Fruit fly (Drosophila melanogaster) whole organism, adult: Measurements from ENCODE around the gene dob.

Experiments used
- CG11617 ChIP-seq: fragments of 200-800 bp; sonication (Bioruptor generic); optimal IDR thresholded peaks from 2 replicates; lab custom pipeline; 2017; ENCODE audit warnings: mild to moderate bottlenecking, missing biosample characterization, missing genetic modification reagents, missing genetic modification characterization
- CG12768 ChIP-seq: fragments of 200-800 bp; sonication (Bioruptor generic); optimal IDR thresholded peaks from 2 replicates; lab custom pipeline; 2017; ENCODE audit warnings: missing biosample characterization, missing genetic modification characterization, mild to moderate bottlenecking, moderate library complexity, missing genetic modification reagents
- CG14711 ChIP-seq: fragments of 200-800 bp; sonication (Bioruptor generic); optimal IDR thresholded peaks from 2 replicates; lab custom pipeline; 2018; ENCODE audit warnings: missing biosample characterization, mild to moderate bottlenecking, missing genetic modification characterization, moderate library complexity
- CG1620 ChIP-seq: fragments of 200-800 bp; sonication (Bioruptor generic); optimal IDR thresholded peaks from 2 replicates; lab custom pipeline; 2016; ENCODE audit warnings: missing biosample characterization, missing genetic modification characterization
- CG33017 ChIP-seq: fragments of 200-800 bp; sonication (Bioruptor generic); optimal IDR thresholded peaks from 2 replicates; lab custom pipeline; 2018; ENCODE audit warnings: missing biosample characterization, mild to moderate bottlenecking, missing genetic modification characterization, moderate library complexity
- CG5204 ChIP-seq: fragments of 200-800 bp; sonication (Bioruptor generic); optimal IDR thresholded peaks from 2 replicates; lab custom pipeline; 2016; ENCODE audit warnings: missing biosample characterization, missing genetic modification characterization
- CG7045 ChIP-seq: fragments of 200-800 bp; sonication (Bioruptor generic); optimal IDR thresholded peaks from 2 replicates; lab custom pipeline; 2017; ENCODE audit warnings: missing biosample characterization, mild to moderate bottlenecking, missing genetic modification characterization
- CG7101 ChIP-seq: fragments of 200-800 bp; sonication (Bioruptor generic); optimal IDR thresholded peaks from 2 replicates; lab custom pipeline; 2018; ENCODE audit warnings: missing biosample characterization, mild to moderate bottlenecking, missing genetic modification characterization, moderate library complexity
- Clk ChIP-seq: fragments of 200-800 bp; sonication (Bioruptor generic); optimal IDR thresholded peaks from 2 replicates; lab custom pipeline; 2017; ENCODE audit warnings: missing biosample characterization, missing genetic modification characterization
- Crg-1 ChIP-seq: fragments of 200-800 bp; sonication (Bioruptor generic); optimal IDR thresholded peaks from 2 replicates; lab custom pipeline; 2016; ENCODE audit warnings: missing biosample characterization, missing genetic modification characterization
- Hr96 ChIP-seq: fragments of 200-800 bp; sonication (Bioruptor generic); optimal IDR thresholded peaks from 2 replicates; lab custom pipeline; 2016; ENCODE audit warnings: missing biosample characterization, missing genetic modification characterization
- Mnt ChIP-seq: fragments of 200-800 bp; sonication (Bioruptor generic); optimal IDR thresholded peaks from 2 replicates; lab custom pipeline; 2016; ENCODE audit warnings: missing biosample characterization, mild to moderate bottlenecking, missing genetic modification characterization
- bab1 ChIP-seq: fragments of 200-800 bp; sonication (Bioruptor generic); optimal IDR thresholded peaks from 3 replicates; lab custom pipeline; 2019; ENCODE audit warnings: missing biosample characterization, mild to moderate bottlenecking, missing genetic modification characterization, moderate library complexity
- cic ChIP-seq: fragments of 200-800 bp; sonication (Bioruptor generic); optimal IDR thresholded peaks from 2 replicates; lab custom pipeline; 2017; ENCODE audit warnings: missing biosample characterization, mild to moderate bottlenecking, missing genetic modification characterization, moderate library complexity
- cnc ChIP-seq, 2 experiments: fragments of >200 bp; optimal IDR thresholded peaks; 2 replicates each; lab custom pipeline; 2017
- kay ChIP-seq: fragments of 200-800 bp; sonication (Bioruptor generic); peaks from one replicate; lab custom pipeline; 2016; ENCODE audit warnings: missing biosample characterization, missing genetic modification characterization, borderline replicate concordance
- ovo ChIP-seq: fragments of 200-800 bp; sonication (Bioruptor generic); optimal IDR thresholded peaks from 2 replicates; lab custom pipeline; 2016; ENCODE audit warnings: missing biosample characterization, missing genetic modification characterization
- pad ChIP-seq: fragments of 200-800 bp; sonication (Bioruptor generic); optimal IDR thresholded peaks from 3 replicates; lab custom pipeline; 2017; ENCODE audit warnings: missing biosample characterization, missing genetic modification characterization, mild to moderate bottlenecking, moderate library complexity, missing genetic modification reagents
- tj ChIP-seq: fragments of 200-800 bp; sonication (Bioruptor generic); optimal IDR thresholded peaks from 3 replicates; lab custom pipeline; 2017; ENCODE audit warnings: missing biosample characterization, mild to moderate bottlenecking, missing genetic modification characterization, moderate library complexity
- toe ChIP-seq: fragments of 200-800 bp; sonication (Bioruptor generic); optimal IDR thresholded peaks from 2 replicates; lab custom pipeline; 2016; ENCODE audit warnings: missing biosample characterization, missing genetic modification characterization

dob gene

DNA sequence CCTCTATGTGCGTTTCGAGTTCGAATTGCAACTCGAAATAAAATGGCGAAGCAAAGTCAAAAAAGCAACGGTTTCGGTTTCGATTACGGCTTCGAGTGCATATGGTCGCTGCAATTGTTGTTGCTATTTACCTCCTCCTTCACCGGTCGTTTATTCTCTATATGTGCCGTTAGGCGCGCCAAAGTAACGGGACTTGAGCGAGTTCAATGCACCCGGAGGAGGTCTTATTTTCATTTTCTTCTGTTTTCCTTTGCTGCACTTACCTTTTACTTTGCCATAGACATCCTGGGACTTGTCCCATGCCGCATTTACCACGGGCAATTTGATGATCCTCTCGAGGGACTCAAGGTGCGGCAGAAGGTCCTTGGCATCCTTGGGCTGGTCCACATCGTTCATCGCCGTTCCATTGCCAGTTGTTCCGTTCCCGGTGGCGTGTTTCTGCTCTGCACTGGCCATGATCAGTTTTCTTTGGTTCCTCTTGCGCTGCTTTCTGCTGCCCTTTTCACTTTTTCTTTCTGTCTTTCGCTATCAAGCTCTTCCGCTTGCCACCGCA, 8.8 kb downstream of the dob start:
- TF ChIP-seq Clk (GFP tag; lab: Kevin White, UChicago) (no peak), CG14711 (tag; lab: Kevin White, UChicago) (no peak), CG7045 (no peak), cnc (optimal IDR thresholded peaks at IDR 0.05; lab: Kevin White, UChicago) (no peak), CG33017 (tag; lab: Kevin White, UChicago) (no peak), Hr96 (GFP tag; lab: Kevin White, UChicago) (no peak), pad (GFP tag; lab: Kevin White, UChicago) (peak; percentile 89), CG5204 (no peak), bab1 (GFP tag; lab: Kevin White, UChicago) (peak; percentile 69), tj (GFP tag; lab: Kevin White, UChicago) (peak; percentile 96), toe (GFP tag; lab: Kevin White, UChicago) (no peak), CG11617 (GFP tag; lab: Kevin White, UChicago) (no peak), ovo (peak; percentile 100), kay (GFP tag; lab: Kevin White, UChicago) (no peak), Mnt (GFP tag; lab: Kevin White, UChicago) (no peak), CG12768 (GFP tag; lab: Kevin White, UChicago) (no peak)

DNA sequence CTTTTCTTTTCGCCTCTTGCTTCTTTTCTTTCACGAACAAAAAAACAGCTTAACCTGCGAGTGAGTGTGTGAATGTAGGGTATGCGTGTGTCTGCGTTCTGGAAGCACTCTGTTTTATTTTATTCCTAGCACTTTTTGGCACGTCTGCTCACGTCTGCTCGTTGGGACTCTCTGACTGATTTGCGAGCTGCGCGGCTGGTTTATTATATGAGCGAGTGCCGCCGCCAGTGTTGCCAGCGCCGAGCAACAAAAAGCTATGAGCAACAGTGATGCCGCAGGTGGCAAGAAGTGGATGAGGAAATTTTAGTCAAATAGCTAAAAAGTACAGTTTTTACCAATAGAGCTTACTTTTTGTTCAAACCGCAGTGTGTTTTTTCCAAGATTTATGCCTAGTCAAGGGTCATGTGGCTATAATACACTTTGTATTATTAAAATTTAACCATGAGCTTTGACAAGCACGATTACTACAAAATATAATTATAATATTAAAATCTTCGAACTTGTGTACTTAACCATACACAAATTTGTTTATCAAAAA, 9.3 kb downstream of the dob start, which contains the start of gene Lsd-2:
Lsd-2 (minus strand) TSS at position 183 of the 538 bp plus-strand sequence.
- TF ChIP-seq CG33017 (tag; lab: Kevin White, UChicago) = no peak
- peak; percentile 10 for TF ChIP-seq Crg-1
- peak; percentile 44 for TF ChIP-seq CG5204
- peak; percentile 69 for TF ChIP-seq bab1 (GFP tag; lab: Kevin White, UChicago)
- TF ChIP-seq cic (GFP tag; lab: Kevin White, UChicago) = no peak
- TF ChIP-seq tj (GFP tag; lab: Kevin White, UChicago) = no peak
- TF ChIP-seq CG7045 = no peak
- TF ChIP-seq CG14711 (tag; lab: Kevin White, UChicago) = peak; percentile 66
- TF ChIP-seq Hr96 (GFP tag; lab: Kevin White, UChicago) = peak; percentile 55
- peak; percentile 29 for TF ChIP-seq toe (GFP tag; lab: Kevin White, UChicago)
- TF ChIP-seq Clk (GFP tag; lab: Kevin White, UChicago) = no peak
- TF ChIP-seq kay (GFP tag; lab: Kevin White, UChicago) = peak; percentile 78
- peak; percentile 79 for TF ChIP-seq Mnt (GFP tag; lab: Kevin White, UChicago)
- peak; percentile 15 for TF ChIP-seq CG12768 (GFP tag; lab: Kevin White, UChicago)
- TF ChIP-seq CG1620 (GFP tag; lab: Kevin White, UChicago) = peak; percentile 79
- TF ChIP-seq CG7101 = peak; percentile 33
- peak; percentile 56 for TF ChIP-seq CG11617 (GFP tag; lab: Kevin White, UChicago)

DNA sequence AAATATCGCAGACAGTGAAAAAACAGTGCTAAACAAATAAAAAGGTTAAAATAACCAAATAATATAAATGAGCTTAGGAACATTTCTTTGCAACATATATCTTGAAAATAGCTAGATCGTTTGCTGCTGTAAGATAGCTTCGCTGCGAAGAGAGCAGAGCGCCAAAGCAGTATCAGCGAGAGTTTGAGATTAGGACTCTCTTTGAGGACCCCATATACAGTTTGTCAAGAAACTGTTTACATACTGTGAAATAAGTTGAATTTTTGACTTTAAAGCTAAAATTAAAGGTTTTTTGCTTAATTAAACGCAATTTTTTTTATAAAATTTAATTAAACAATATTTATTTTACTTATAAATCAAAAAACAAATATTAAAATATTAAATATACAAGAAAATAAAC, 9.8 kb downstream of the dob start:
- no peak for TF ChIP-seq ovo
- TF ChIP-seq Clk (GFP tag; lab: Kevin White, UChicago) = no peak
- TF ChIP-seq toe (GFP tag; lab: Kevin White, UChicago) = no peak
- no peak for TF ChIP-seq Crg-1
- TF ChIP-seq Hr96 (GFP tag; lab: Kevin White, UChicago) = no peak
- TF ChIP-seq CG7045 = no peak
- no peak for TF ChIP-seq CG33017 (tag; lab: Kevin White, UChicago)
- no peak for TF ChIP-seq CG11617 (GFP tag; lab: Kevin White, UChicago)
- no peak for TF ChIP-seq CG14711 (tag; lab: Kevin White, UChicago)
- TF ChIP-seq CG7101 = no peak
- TF ChIP-seq bab1 (GFP tag; lab: Kevin White, UChicago) = no peak
- no peak for TF ChIP-seq cic (GFP tag; lab: Kevin White, UChicago)
- TF ChIP-seq CG12768 (GFP tag; lab: Kevin White, UChicago) = no peak
- no peak for TF ChIP-seq tj (GFP tag; lab: Kevin White, UChicago)
- TF ChIP-seq pad (GFP tag; lab: Kevin White, UChicago) = no peak

DNA sequence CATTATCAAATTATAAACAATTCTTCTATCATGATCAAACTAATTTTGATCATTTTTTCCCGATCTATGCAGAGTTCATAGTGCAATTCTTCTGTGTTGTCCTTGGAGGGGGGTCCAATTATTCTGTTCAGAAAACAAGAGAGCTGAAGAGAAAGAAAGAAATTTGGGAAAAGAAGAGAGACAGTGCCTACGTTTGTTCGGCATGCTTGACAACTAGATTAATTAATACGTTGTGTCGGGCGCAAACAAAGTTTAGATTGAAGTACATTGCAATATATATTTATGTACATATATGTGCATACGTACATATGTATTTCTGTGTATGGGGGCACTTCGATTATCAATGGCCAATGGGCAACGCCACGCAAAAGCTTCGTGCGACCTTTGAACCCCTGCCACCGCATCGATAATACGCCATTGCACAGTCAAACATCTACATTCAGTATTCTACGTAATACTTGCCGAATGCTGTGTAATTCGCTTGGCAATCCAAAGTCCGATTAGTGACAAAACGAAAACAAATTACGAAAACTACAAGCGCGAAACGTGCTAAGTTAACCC, 10.8 kb downstream of the dob start:
- TF ChIP-seq pad (GFP tag; lab: Kevin White, UChicago) = no peak
- peak; percentile 3 for TF ChIP-seq Mnt (GFP tag; lab: Kevin White, UChicago)
- no peak for TF ChIP-seq Clk (GFP tag; lab: Kevin White, UChicago)
- TF ChIP-seq CG14711 (tag; lab: Kevin White, UChicago) = no peak
- TF ChIP-seq bab1 (GFP tag; lab: Kevin White, UChicago) = no peak
- TF ChIP-seq Crg-1 = no peak
- no peak for TF ChIP-seq CG33017 (tag; lab: Kevin White, UChicago)
- no peak for TF ChIP-seq kay (GFP tag; lab: Kevin White, UChicago)
- TF ChIP-seq CG7045 = no peak
- peak; percentile 48 for TF ChIP-seq CG12768 (GFP tag; lab: Kevin White, UChicago)
- TF ChIP-seq CG5204 = no peak
- no peak for TF ChIP-seq ovo
- peak; percentile 40 for TF ChIP-seq Hr96 (GFP tag; lab: Kevin White, UChicago)
- no peak for TF ChIP-seq cnc (optimal IDR thresholded peaks at IDR 0.05; lab: Kevin White, UChicago)
- TF ChIP-seq CG11617 (GFP tag; lab: Kevin White, UChicago) = no peak
- peak; percentile 45 for TF ChIP-seq tj (GFP tag; lab: Kevin White, UChicago)
- no peak for TF ChIP-seq CG7101
- no peak for TF ChIP-seq CG1620 (GFP tag; lab: Kevin White, UChicago)
- TF ChIP-seq toe (GFP tag; lab: Kevin White, UChicago) = no peak
- TF ChIP-seq cic (GFP tag; lab: Kevin White, UChicago) = peak; percentile 40

DNA sequence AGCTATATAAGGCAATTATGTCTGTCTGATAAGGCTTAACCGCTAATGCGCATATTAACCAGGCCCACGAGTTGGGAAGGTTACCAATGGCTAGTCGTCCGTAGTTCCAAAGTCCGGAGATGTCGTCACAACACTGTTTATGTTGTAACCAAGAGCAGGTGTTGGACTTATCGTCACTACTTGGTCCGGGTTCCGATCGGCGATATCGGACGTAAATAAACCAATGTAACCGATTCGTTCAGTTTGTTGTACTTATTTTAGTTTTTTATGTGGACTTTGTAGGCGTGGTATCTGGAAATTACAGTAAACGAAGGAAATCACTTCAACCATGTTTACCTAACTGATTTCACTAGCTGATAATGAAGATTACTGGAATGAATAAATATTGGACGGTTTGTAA, 11.6 kb downstream of the dob start:
- no peak for TF ChIP-seq CG11617 (GFP tag; lab: Kevin White, UChicago)
- peak; percentile 28 for TF ChIP-seq CG7101
- no peak for TF ChIP-seq pad (GFP tag; lab: Kevin White, UChicago)
- TF ChIP-seq Mnt (GFP tag; lab: Kevin White, UChicago) = no peak
- peak; percentile 8 for TF ChIP-seq Hr96 (GFP tag; lab: Kevin White, UChicago)
- TF ChIP-seq CG12768 (GFP tag; lab: Kevin White, UChicago) = no peak
- TF ChIP-seq kay (GFP tag; lab: Kevin White, UChicago) = peak; percentile 73
- TF ChIP-seq cic (GFP tag; lab: Kevin White, UChicago) = peak; percentile 79
- peak; percentile 56 for TF ChIP-seq Crg-1
- no peak for TF ChIP-seq toe (GFP tag; lab: Kevin White, UChicago)
- TF ChIP-seq CG14711 (tag; lab: Kevin White, UChicago) = peak; percentile 14
- TF ChIP-seq CG5204 = no peak
- TF ChIP-seq Clk (GFP tag; lab: Kevin White, UChicago) = no peak
- TF ChIP-seq cnc (optimal IDR thresholded peaks at IDR 0.05; lab: Kevin White, UChicago) = no peak
- no peak for TF ChIP-seq CG33017 (tag; lab: Kevin White, UChicago)
- no peak for TF ChIP-seq bab1 (GFP tag; lab: Kevin White, UChicago)
- peak; percentile 88 for TF ChIP-seq ovo
- no peak for TF ChIP-seq tj (GFP tag; lab: Kevin White, UChicago)
- TF ChIP-seq CG7045 = no peak
- no peak for TF ChIP-seq CG1620 (GFP tag; lab: Kevin White, UChicago)
